Worm (Caenorhabditis elegans) whole organism, midembryonic: Measurements from ENCODE around the gene T02C5.1.

Experiments used
- T22C8.4 ChIP-seq: fragments of 200-800 bp; sonication (Bioruptor generic); IDR thresholded peaks from 2 replicates; pipeline ENCODE4 v1.3.6; 2022; ENCODE audit warnings: missing genetic modification characterization, missing compliant biosample characterization
- cog-1 ChIP-seq: sonication (generic microtip); optimal IDR thresholded peaks from 2 replicates; lab custom pipeline; 2016; ENCODE audit warnings: missing genetic modification characterization, missing compliant biosample characterization
- flt-1 ChIP-seq: fragments of 200-800 bp; sonication (Bioruptor generic); IDR thresholded peaks from 2 replicates; pipeline ENCODE4 v1.3.6; 2022; ENCODE audit warnings: missing genetic modification characterization, missing compliant biosample characterization
- klf-2 ChIP-seq: fragments of 200-800 bp; sonication (Bioruptor generic); conservative IDR thresholded peaks from 2 replicates; pipeline ENCODE4 v1.3.6; 2022; ENCODE audit warnings: missing genetic modification reagents, missing genetic modification characterization, missing compliant biosample characterization
- med-1 ChIP-seq: sonication (generic microtip); optimal IDR thresholded peaks from 2 replicates; lab custom pipeline; 2017; ENCODE audit warnings: missing genetic modification characterization, mild to moderate bottlenecking, missing compliant biosample characterization, antibody characterized with exemption, missing genetic modification reagents; ENCODE audit not compliant: insufficient read depth
- ref-1 ChIP-seq: fragments of 200-800 bp; sonication (Bioruptor generic); conservative IDR thresholded peaks from 2 replicates; pipeline ENCODE4 v1.3.6; 2022; ENCODE audit warnings: missing genetic modification reagents, missing genetic modification characterization, missing compliant biosample characterization
- tab-1 ChIP-seq: fragments of 200-800 bp; sonication (Bioruptor generic); IDR thresholded peaks from 2 replicates; pipeline ENCODE4 v1.3.6; 2022; ENCODE audit warnings: missing genetic modification characterization, missing compliant biosample characterization
- ztf-23 ChIP-seq: fragments of 200-800 bp; sonication (Bioruptor generic); IDR thresholded peaks from 2 replicates; pipeline ENCODE4 v1.3.6; 2022; ENCODE audit warnings: missing genetic modification reagents, missing genetic modification characterization, missing compliant biosample characterization
- ztf-29 ChIP-seq: fragments of 200-800 bp; sonication (Bioruptor generic); IDR thresholded peaks from 2 replicates; pipeline ENCODE4 v1.3.6; 2022; ENCODE audit warnings: missing genetic modification reagents, missing genetic modification characterization, missing compliant biosample characterization

The T02C5.1 gene

DNA sequence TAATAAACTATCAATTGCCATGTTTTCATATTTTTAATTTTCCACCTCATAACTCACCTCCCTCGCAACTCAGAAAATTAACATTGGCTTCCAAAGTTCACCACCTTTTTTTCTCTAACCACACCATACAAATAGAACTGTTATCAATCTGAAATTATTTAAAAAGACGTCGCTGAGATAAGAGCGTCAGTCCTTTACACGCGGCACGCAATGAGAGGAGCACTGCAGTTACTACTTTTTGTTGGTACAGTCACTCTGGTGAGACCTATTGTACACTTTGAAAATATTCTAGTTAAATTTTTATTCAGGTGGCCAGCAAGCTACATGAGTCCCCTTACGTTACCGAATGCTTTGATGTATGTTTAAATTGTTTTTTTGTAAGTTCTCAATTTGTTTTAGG lies at the start of gene T02C5.1:
T02C5.1 (plus strand) TSS at position 199 of the 400 bp plus-strand sequence.
- no peak for TF ChIP-seq cog-1 (tag; lab: Kevin White, UChicago)
- no peak for TF ChIP-seq flt-1 (GFP tag; lab: Robert Waterston, UW)
- TF ChIP-seq ztf-23 (GFP tag; lab: Robert Waterston, UW): no peak
- no peak for TF ChIP-seq tab-1 (GFP tag; lab: Robert Waterston, UW)
- TF ChIP-seq T22C8.4 (GFP tag; lab: Robert Waterston, UW): no peak
- TF ChIP-seq ztf-29 (GFP tag; lab: Robert Waterston, UW): no peak
- no peak for TF ChIP-seq klf-2 (GFP tag; lab: Robert Waterston, UW)
- TF ChIP-seq ref-1 (GFP tag; lab: Robert Waterston, UW): no peak
- TF ChIP-seq med-1: no peak

DNA sequence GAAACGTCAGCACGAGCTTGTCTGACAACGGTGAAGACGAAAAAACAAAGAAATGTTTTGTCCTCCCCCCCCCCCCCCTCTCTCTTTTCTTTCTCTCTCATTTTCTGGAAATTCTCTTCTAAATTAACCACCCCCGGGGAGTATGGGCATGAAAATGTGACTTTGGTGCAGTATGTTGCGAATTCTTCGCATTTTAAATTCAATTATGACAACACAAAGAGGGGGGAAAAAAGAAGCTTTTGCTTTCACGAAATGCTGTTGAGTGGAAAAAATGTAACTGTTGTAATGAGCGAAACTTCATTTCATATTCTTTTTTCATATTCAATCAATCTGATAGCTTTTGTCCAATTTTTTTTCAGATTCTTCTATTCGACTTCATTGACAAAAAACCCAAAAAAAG lies 40.4 kb upstream of the T02C5.1 start:
- TF ChIP-seq med-1 (no peak), tab-1 (GFP tag; lab: Robert Waterston, UW) (no peak), flt-1 (GFP tag; lab: Robert Waterston, UW) (no peak), cog-1 (tag; lab: Kevin White, UChicago) (no peak), ztf-29 (GFP tag; lab: Robert Waterston, UW) (no peak), T22C8.4 (GFP tag; lab: Robert Waterston, UW) (no peak)

DNA sequence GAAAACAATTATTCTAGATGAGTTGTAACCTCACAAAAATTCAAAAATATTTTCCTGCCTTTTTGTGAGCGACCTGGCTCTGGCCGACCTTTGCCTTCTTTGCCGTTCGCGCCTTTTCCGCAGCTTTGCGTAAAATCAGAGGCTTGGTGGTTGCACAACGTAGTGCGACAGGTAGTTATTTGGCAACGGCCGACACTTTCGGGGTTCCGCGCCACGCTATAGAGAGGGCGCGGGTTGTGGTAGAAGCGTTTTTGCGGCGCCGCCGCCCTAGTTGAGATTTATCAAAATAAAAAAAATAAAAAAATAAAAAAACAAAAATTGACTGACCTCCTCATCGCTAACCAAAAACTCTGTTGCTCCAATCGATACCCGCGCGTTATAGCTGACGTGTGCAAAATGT lies 30.9 kb upstream of the T02C5.1 start:
- TF ChIP-seq ref-1 (GFP tag; lab: Robert Waterston, UW) (no peak), T22C8.4 (GFP tag; lab: Robert Waterston, UW) (peak; percentile 8; the same call in 1 of the 2 replicates)

- TF ChIP-seq ztf-23 (GFP tag; lab: Robert Waterston, UW): no peak
- no peak for TF ChIP-seq cog-1 (tag; lab: Kevin White, UChicago)
- TF ChIP-seq med-1: no peak
- TF ChIP-seq ref-1 (GFP tag; lab: Robert Waterston, UW): no peak
- no peak for TF ChIP-seq T22C8.4 (GFP tag; lab: Robert Waterston, UW)
- TF ChIP-seq tab-1 (GFP tag; lab: Robert Waterston, UW): no peak
- no peak for TF ChIP-seq flt-1 (GFP tag; lab: Robert Waterston, UW)
- no peak for TF ChIP-seq klf-2 (GFP tag; lab: Robert Waterston, UW)
- TF ChIP-seq ztf-29 (GFP tag; lab: Robert Waterston, UW): no peak
Observed at ce11 chrX:2664273-2664672, 30.4 kb upstream of the T02C5.1 start, which contains the start of gene F54G2.1. Gene F54G2.1 (minus strand): TSS chrX:2664373.

DNA sequence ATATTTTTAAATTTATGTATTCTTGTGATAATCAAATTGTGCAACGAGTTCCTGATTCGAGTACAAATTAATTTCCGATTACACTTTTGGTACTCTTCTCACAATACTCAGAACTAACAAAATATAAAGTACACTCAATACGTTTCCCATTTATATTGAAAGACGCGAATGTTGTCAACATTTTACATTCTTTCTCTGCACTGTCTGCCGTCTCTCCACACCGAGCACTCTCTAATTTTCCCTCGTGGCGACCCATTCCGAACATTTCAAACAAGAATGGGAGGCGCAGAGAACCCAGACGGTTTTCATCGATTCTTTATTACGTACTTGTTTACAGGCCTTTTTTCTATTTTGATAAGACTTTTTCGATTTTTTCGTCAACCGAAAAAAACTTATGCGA lies 26.9 kb upstream of the T02C5.1 start, which contains the start of gene C09B7.2:
C09B7.2 (plus strand) TSS at position 349 of the 400 bp plus-strand sequence.
- no peak for TF ChIP-seq tab-1 (GFP tag; lab: Robert Waterston, UW)
- TF ChIP-seq flt-1 (GFP tag; lab: Robert Waterston, UW): no peak
- TF ChIP-seq cog-1 (tag; lab: Kevin White, UChicago): no peak
- TF ChIP-seq T22C8.4 (GFP tag; lab: Robert Waterston, UW): no peak
- no peak for TF ChIP-seq ztf-23 (GFP tag; lab: Robert Waterston, UW)
- TF ChIP-seq klf-2 (GFP tag; lab: Robert Waterston, UW): no peak
- no peak for TF ChIP-seq ref-1 (GFP tag; lab: Robert Waterston, UW)
- TF ChIP-seq med-1: no peak
- no peak for TF ChIP-seq ztf-29 (GFP tag; lab: Robert Waterston, UW)

DNA sequence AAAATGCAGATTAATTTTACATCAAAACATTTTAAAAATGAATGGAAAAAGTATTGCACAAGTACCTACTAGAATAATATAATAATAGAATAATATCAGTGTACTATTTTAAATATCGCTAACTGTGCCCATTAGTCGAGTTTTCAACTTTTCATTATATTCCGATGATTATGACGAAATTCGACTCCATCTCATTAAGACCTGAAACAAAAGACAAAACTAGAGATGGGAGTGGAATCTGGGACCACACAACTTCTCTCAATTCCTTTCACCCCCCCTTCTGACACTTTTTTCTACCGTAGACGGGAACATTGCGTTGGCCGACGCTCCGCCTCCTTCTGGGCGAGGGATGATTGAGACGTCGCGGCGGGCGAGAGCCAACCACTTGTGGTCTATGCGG lies 21.5 kb upstream of the T02C5.1 start, which contains the start of gene ser-7:
ser-7 (plus strand) TSS at position 301 of the 400 bp plus-strand sequence.
- TF ChIP-seq ref-1 (GFP tag; lab: Robert Waterston, UW): no peak
- TF ChIP-seq cog-1 (tag; lab: Kevin White, UChicago): no peak
- no peak for TF ChIP-seq flt-1 (GFP tag; lab: Robert Waterston, UW)
- TF ChIP-seq med-1: no peak
- no peak for TF ChIP-seq ztf-23 (GFP tag; lab: Robert Waterston, UW)
- TF ChIP-seq klf-2 (GFP tag; lab: Robert Waterston, UW): no peak
- TF ChIP-seq ztf-29 (GFP tag; lab: Robert Waterston, UW): no peak
- no peak for TF ChIP-seq tab-1 (GFP tag; lab: Robert Waterston, UW)
- TF ChIP-seq T22C8.4 (GFP tag; lab: Robert Waterston, UW): no peak

ce11 chrX:2674514-2674913 lies 20.2 kb upstream of the T02C5.1 start:
- TF ChIP-seq cog-1 (tag; lab: Kevin White, UChicago) (no peak), flt-1 (GFP tag; lab: Robert Waterston, UW) (no peak), ztf-23 (GFP tag; lab: Robert Waterston, UW) (no peak), klf-2 (GFP tag; lab: Robert Waterston, UW) (no peak), T22C8.4 (GFP tag; lab: Robert Waterston, UW) (no peak), med-1 (no peak), tab-1 (GFP tag; lab: Robert Waterston, UW) (no peak), ref-1 (GFP tag; lab: Robert Waterston, UW) (no peak), ztf-29 (GFP tag; lab: Robert Waterston, UW) (no peak)

DNA sequence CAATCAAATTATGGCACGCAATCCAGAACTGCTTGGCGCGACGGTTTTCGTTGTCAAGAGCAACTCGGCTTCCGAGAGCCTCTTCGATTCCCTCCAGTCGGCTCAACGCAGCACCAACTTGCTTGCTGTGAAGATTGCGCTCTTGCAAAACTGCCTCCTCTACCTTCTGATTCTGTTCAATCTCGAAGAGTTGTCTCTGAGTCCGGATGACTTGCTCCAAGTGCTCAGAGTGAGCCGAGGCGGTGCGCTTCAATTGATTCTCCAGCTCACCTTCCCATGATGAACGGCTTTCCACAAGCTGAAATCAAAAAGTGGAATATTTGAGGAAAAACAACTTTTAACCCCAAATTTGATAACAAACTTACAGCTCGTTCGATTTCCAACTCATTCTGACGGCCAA lies 10.3 kb upstream of the T02C5.1 start:
- TF ChIP-seq ztf-23 (GFP tag; lab: Robert Waterston, UW) (no peak), tab-1 (GFP tag; lab: Robert Waterston, UW) (no peak), T22C8.4 (GFP tag; lab: Robert Waterston, UW) (no peak), flt-1 (GFP tag; lab: Robert Waterston, UW) (no peak), cog-1 (tag; lab: Kevin White, UChicago) (no peak), klf-2 (GFP tag; lab: Robert Waterston, UW) (no peak), med-1 (no peak), ref-1 (GFP tag; lab: Robert Waterston, UW) (no peak), ztf-29 (GFP tag; lab: Robert Waterston, UW) (no peak)

ce11 chrX:2687174-2687573 lies 7.5 kb upstream of the T02C5.1 start, which contains the start of gene immt-1:
Gene immt-1 (minus strand): TSS chrX:2687184.
- TF ChIP-seq tab-1 (GFP tag; lab: Robert Waterston, UW): no peak
- TF ChIP-seq ref-1 (GFP tag; lab: Robert Waterston, UW): no peak
- no peak for TF ChIP-seq T22C8.4 (GFP tag; lab: Robert Waterston, UW)
- TF ChIP-seq flt-1 (GFP tag; lab: Robert Waterston, UW): 0 out of 2 replicates have a peak, but pooled peaks have one; percentile 43
- TF ChIP-seq klf-2 (GFP tag; lab: Robert Waterston, UW): no peak
- TF ChIP-seq med-1: no peak
- peak; percentile 65; the same call in 1 of the 2 replicates for TF ChIP-seq ztf-23 (GFP tag; lab: Robert Waterston, UW)
- TF ChIP-seq cog-1 (tag; lab: Kevin White, UChicago): peak; percentile 44
- no peak for TF ChIP-seq ztf-29 (GFP tag; lab: Robert Waterston, UW)
